Fruit fly (Drosophila melanogaster) whole organism, embryonic: ENCODE data around the gene CG46311.

ENCODE experiments used
- ATbp ChIP-seq: fragments of 200-800 bp; sonication (Bioruptor generic); optimal IDR thresholded peaks from 2 replicates; lab custom pipeline; 2017; ENCODE audit warnings: missing biosample characterization, mild to moderate bottlenecking, missing genetic modification characterization, missing genetic modification reagents
- Asciz ChIP-seq: fragments of 200-800 bp; sonication (Bioruptor generic); optimal IDR thresholded peaks from 2 replicates; lab custom pipeline; 2017; ENCODE audit warnings: missing biosample characterization, mild to moderate bottlenecking, missing genetic modification characterization, missing genetic modification reagents
- Atf6 ChIP-seq: fragments of 200-800 bp; sonication (Bioruptor generic); IDR thresholded peaks from 2 replicates; pipeline ENCODE4 v1.3.6; 2022; ENCODE audit warnings: missing biosample characterization, missing genetic modification characterization
- B-H2 ChIP-seq: fragments of 200-800 bp; sonication (Bioruptor generic); optimal IDR thresholded peaks from 2 replicates; lab custom pipeline; 2018; ENCODE audit warnings: missing biosample characterization, mild to moderate bottlenecking, missing genetic modification characterization
- Bdp1 ChIP-seq: fragments of 200-800 bp; sonication (Bioruptor generic); optimal IDR thresholded peaks from 3 replicates; lab custom pipeline; 2016; ENCODE audit warnings: missing biosample characterization, missing genetic modification characterization
- BtbVII ChIP-seq: fragments of 200-800 bp; sonication (Bioruptor generic); optimal IDR thresholded peaks from 3 replicates; lab custom pipeline; 2017; ENCODE audit warnings: missing biosample characterization, mild to moderate bottlenecking, missing genetic modification characterization
- CG12219 ChIP-seq: fragments of 200-800 bp; sonication (Bioruptor generic); optimal IDR thresholded peaks from 3 replicates; lab custom pipeline; 2018; ENCODE audit warnings: missing biosample characterization, mild to moderate bottlenecking, missing genetic modification characterization
- CG15269 ChIP-seq: fragments of 200-800 bp; sonication (Bioruptor generic); optimal IDR thresholded peaks from 2 replicates; lab custom pipeline; 2018; ENCODE audit warnings: missing biosample characterization, mild to moderate bottlenecking, missing genetic modification characterization, moderate library complexity
- CG16863 ChIP-seq: fragments of 200-800 bp; sonication (Bioruptor generic); optimal IDR thresholded peaks from 3 replicates; lab custom pipeline; 2016; ENCODE audit warnings: missing biosample characterization, missing genetic modification characterization
- CG32772 ChIP-seq: fragments of 200-800 bp; sonication (Bioruptor generic); IDR thresholded peaks from 2 replicates; pipeline ENCODE4 v1.3.6; 2022; ENCODE audit warnings: missing biosample characterization, missing genetic modification characterization
- CG3407 ChIP-seq: fragments of 200-800 bp; sonication (Bioruptor generic); optimal IDR thresholded peaks from 2 replicates; lab custom pipeline; 2018; ENCODE audit warnings: missing biosample characterization, mild to moderate bottlenecking, missing genetic modification characterization
- CG34422 ChIP-seq: fragments of 200-800 bp; sonication (Bioruptor generic); IDR thresholded peaks from 3 replicates; pipeline ENCODE4 v1.3.6; 2022; ENCODE audit warnings: missing biosample characterization, missing genetic modification characterization
- CG4328 ChIP-seq: fragments of 200-800 bp; sonication (Bioruptor generic); optimal IDR thresholded peaks from 3 replicates; lab custom pipeline; 2017; ENCODE audit warnings: missing biosample characterization, missing genetic modification reagents, missing genetic modification characterization
- CG4424 ChIP-seq: fragments of 200-800 bp; sonication (Bioruptor generic); optimal IDR thresholded peaks from 3 replicates; lab custom pipeline; 2016; ENCODE audit warnings: missing biosample characterization, missing genetic modification characterization
- CG6813 ChIP-seq: fragments of 200-800 bp; sonication (Bioruptor generic); optimal IDR thresholded peaks from 2 replicates; lab custom pipeline; 2017; ENCODE audit warnings: missing biosample characterization, missing genetic modification characterization, mild to moderate bottlenecking, moderate library complexity, missing genetic modification reagents
- Camta ChIP-seq: fragments of 200-800 bp; sonication (Bioruptor generic); optimal IDR thresholded peaks from 2 replicates; lab custom pipeline; 2016; ENCODE audit warnings: missing biosample characterization, missing genetic modification characterization
- D19B ChIP-seq: fragments of 200-800 bp; sonication (Bioruptor generic); optimal IDR thresholded peaks from 2 replicates; lab custom pipeline; 2017; ENCODE audit warnings: missing biosample characterization, mild to moderate bottlenecking, missing genetic modification characterization
- Doc2 ChIP-seq: fragments of 200-800 bp; sonication (Bioruptor generic); IDR thresholded peaks from 2 replicates; pipeline ENCODE4 v1.3.6; 2022; ENCODE audit warnings: missing biosample characterization, missing genetic modification characterization
- Eip74EF ChIP-seq, 2 experiments: fragments of 200-800 bp in 1 of 2; fragments of >200 bp in 1 of 2; sonication (Bioruptor generic) in 1 of 2; optimal IDR thresholded peaks; 2 replicates each; lab custom pipeline; 2017 to 2019; ENCODE audit warnings: missing biosample characterization in 2 of 2, missing genetic modification characterization in 2 of 2, mild to moderate bottlenecking in 1 of 2, moderate library complexity in 1 of 2
- Fer3 ChIP-seq: fragments of 200-800 bp; sonication (Bioruptor generic); optimal IDR thresholded peaks from 2 replicates; lab custom pipeline; 2018; ENCODE audit warnings: missing biosample characterization, mild to moderate bottlenecking, missing genetic modification characterization, moderate library complexity
- Gsc ChIP-seq: fragments of 200-800 bp; sonication (Bioruptor generic); IDR thresholded peaks from 2 replicates; pipeline ENCODE4 v1.3.6; 2022; ENCODE audit warnings: missing biosample characterization, missing genetic modification characterization
- HHEX ChIP-seq: fragments of 200-800 bp; sonication (Bioruptor generic); optimal IDR thresholded peaks from 3 replicates; lab custom pipeline; 2017; ENCODE audit warnings: missing biosample characterization, mild to moderate bottlenecking, missing genetic modification characterization, missing genetic modification reagents
- HmgD ChIP-seq: fragments of 200-800 bp; sonication (Bioruptor generic); optimal IDR thresholded peaks from 3 replicates; lab custom pipeline; 2016; ENCODE audit warnings: missing biosample characterization, missing genetic modification characterization
- Hmr ChIP-seq: fragments of 200-800 bp; sonication (Bioruptor generic); optimal IDR thresholded peaks from 3 replicates; lab custom pipeline; 2017; ENCODE audit warnings: mild to moderate bottlenecking, missing biosample characterization, missing genetic modification reagents, missing genetic modification characterization
- Lhr ChIP-seq: fragments of 200-800 bp; sonication (Bioruptor generic); optimal IDR thresholded peaks from 3 replicates; lab custom pipeline; 2017; ENCODE audit warnings: mild to moderate bottlenecking, missing biosample characterization, missing genetic modification reagents, missing genetic modification characterization
- Opbp ChIP-seq: fragments of 200-800 bp; sonication (Bioruptor generic); IDR thresholded peaks from 3 replicates; pipeline ENCODE4 v1.3.6; 2022; ENCODE audit warnings: missing biosample characterization, missing genetic modification characterization; ENCODE audit not compliant: partially characterized antibody
- ac ChIP-seq: fragments of 200-800 bp; sonication (Bioruptor generic); optimal IDR thresholded peaks from 3 replicates; lab custom pipeline; 2017; ENCODE audit warnings: missing biosample characterization, mild to moderate bottlenecking, missing genetic modification characterization
- ci ChIP-seq: fragments of 200-800 bp; sonication (Bioruptor generic); IDR thresholded peaks from 3 replicates; pipeline ENCODE4 v1.3.6; 2022; ENCODE audit warnings: missing biosample characterization, missing genetic modification characterization
- da ChIP-seq: fragments of 200-800 bp; sonication (Bioruptor generic); optimal IDR thresholded peaks from 2 replicates; lab custom pipeline; 2016; ENCODE audit warnings: missing biosample characterization, missing genetic modification characterization
- danr ChIP-seq: fragments of 200-800 bp; sonication (Bioruptor generic); IDR thresholded peaks from 2 replicates; pipeline ENCODE4 v1.3.6; 2022; ENCODE audit warnings: missing biosample characterization, missing genetic modification characterization
- dmrt99B ChIP-seq: fragments of 200-800 bp; sonication (Bioruptor generic); optimal IDR thresholded peaks from 2 replicates; lab custom pipeline; 2018; ENCODE audit warnings: missing biosample characterization, mild to moderate bottlenecking, missing genetic modification characterization, moderate library complexity
- dysf ChIP-seq: fragments of 200-800 bp; sonication (Bioruptor generic); IDR thresholded peaks from 3 replicates; pipeline ENCODE4 v1.3.6; 2022; ENCODE audit warnings: missing biosample characterization, missing genetic modification characterization
- esg ChIP-seq: fragments of 200-800 bp; sonication (Bioruptor generic); conservative IDR thresholded peaks from 2 replicates; pipeline ENCODE4 v1.3.6; 2022; ENCODE audit warnings: missing biosample characterization, missing genetic modification characterization
- fd3F ChIP-seq: fragments of 200-800 bp; sonication (Bioruptor generic); optimal IDR thresholded peaks from 2 replicates; lab custom pipeline; 2018; ENCODE audit warnings: missing biosample characterization, mild to moderate bottlenecking, missing genetic modification characterization, moderate library complexity
- fd64A ChIP-seq: fragments of 200-800 bp; sonication (Bioruptor generic); optimal IDR thresholded peaks from 3 replicates; lab custom pipeline; 2018; ENCODE audit warnings: missing biosample characterization, mild to moderate bottlenecking, missing genetic modification characterization
- fd96Cb ChIP-seq: fragments of 200-800 bp; sonication (Bioruptor generic); optimal IDR thresholded peaks from 2 replicates; lab custom pipeline; 2018; ENCODE audit warnings: missing biosample characterization, mild to moderate bottlenecking, missing genetic modification characterization, moderate library complexity
- gcm2 ChIP-seq: fragments of 200-800 bp; sonication (Bioruptor generic); optimal IDR thresholded peaks from 2 replicates; lab custom pipeline; 2016; ENCODE audit warnings: missing biosample characterization, missing genetic modification characterization
- gem ChIP-seq: fragments of 200-800 bp; sonication (Bioruptor generic); optimal IDR thresholded peaks from 2 replicates; lab custom pipeline; 2019; ENCODE audit warnings: missing biosample characterization, mild to moderate bottlenecking, missing genetic modification characterization, moderate library complexity
- hbn ChIP-seq: fragments of 200-800 bp; sonication (Bioruptor generic); IDR thresholded peaks from 2 replicates; pipeline ENCODE4 v1.3.6; 2022; ENCODE audit warnings: missing biosample characterization, missing genetic modification characterization; ENCODE audit not compliant: partially characterized antibody
- mld ChIP-seq: fragments of 200-800 bp; sonication (Bioruptor generic); IDR thresholded peaks from 3 replicates; pipeline ENCODE4 v1.3.6; 2022; ENCODE audit warnings: missing biosample characterization, missing genetic modification characterization; ENCODE audit not compliant: partially characterized antibody
- scrt ChIP-seq: fragments of 200-800 bp; sonication (Bioruptor generic); optimal IDR thresholded peaks from 2 replicates; lab custom pipeline; 2018; ENCODE audit warnings: missing biosample characterization, mild to moderate bottlenecking, missing genetic modification characterization, moderate library complexity
- sim ChIP-seq: fragments of 200-800 bp; sonication (Bioruptor generic); IDR thresholded peaks from 2 replicates; pipeline ENCODE4 v1.3.6; 2022; ENCODE audit warnings: missing biosample characterization, missing genetic modification characterization
- slbo ChIP-seq: fragments of 200-800 bp; sonication (Bioruptor generic); IDR thresholded peaks from 2 replicates; pipeline ENCODE4 v1.3.6; 2022; ENCODE audit warnings: missing biosample characterization, missing genetic modification characterization
- sqz ChIP-seq: fragments of 200-800 bp; sonication (Bioruptor generic); optimal IDR thresholded peaks from 3 replicates; lab custom pipeline; 2018; ENCODE audit warnings: missing biosample characterization, mild to moderate bottlenecking, missing genetic modification characterization
- wek ChIP-seq: fragments of 200-800 bp; sonication (Bioruptor generic); optimal IDR thresholded peaks from 3 replicates; lab custom pipeline; 2018; ENCODE audit warnings: missing biosample characterization, mild to moderate bottlenecking, missing genetic modification characterization, moderate library complexity

CG46311 gene

DNA sequence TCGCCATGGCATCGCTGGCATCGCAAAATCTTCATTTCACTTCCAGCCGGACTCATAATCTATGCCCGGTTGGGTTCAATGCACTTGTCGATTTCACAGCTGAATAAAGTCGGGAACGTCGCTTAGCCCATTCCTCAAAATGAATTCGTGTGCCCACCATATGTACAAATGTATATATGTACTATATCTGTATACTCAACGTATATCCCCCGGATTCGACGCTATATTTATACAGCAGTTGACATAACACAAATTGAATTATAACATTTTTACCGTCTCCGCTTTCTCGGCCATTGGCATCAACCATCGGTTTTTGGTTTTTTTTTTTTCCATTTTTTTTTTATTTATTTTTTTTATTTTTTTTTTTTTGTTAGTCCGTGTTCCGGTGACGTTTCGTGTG lies 6.6 kb downstream of the CG46311 start (continued):
- TF ChIP-seq CG4328 (GFP tag; lab: Kevin White, UChicago), result peak; percentile 39
- peak; percentile 33 for TF ChIP-seq HHEX (GFP tag; lab: Kevin White, UChicago)
- no peak for TF ChIP-seq Camta
- peak; percentile 14 for TF ChIP-seq Asciz
- TF ChIP-seq HmgD (GFP tag; lab: Kevin White, UChicago), result no peak
- TF ChIP-seq gcm2 (GFP tag; lab: Kevin White, UChicago), result no peak
- no peak for TF ChIP-seq Atf6 (GFP tag; lab: Robert Waterston, UW)
- no peak for TF ChIP-seq sim
- peak; percentile 20 for TF ChIP-seq sqz (GFP tag; lab: Kevin White, UChicago)
- no peak for TF ChIP-seq hbn (GFP tag; lab: Robert Waterston, UW)
- no peak for TF ChIP-seq esg (GFP tag; lab: Robert Waterston, UW)
- TF ChIP-seq fd3F, result peak; percentile 10
- TF ChIP-seq ci (GFP tag; lab: Robert Waterston, UW), result no peak
- peak; percentile 14 for TF ChIP-seq fd64A
- TF ChIP-seq wek (GFP tag; lab: Kevin White, UChicago), result peak; percentile 30
- TF ChIP-seq danr, result no peak
- TF ChIP-seq fd96Cb (tag; lab: Kevin White, UChicago), result no peak
- no peak for TF ChIP-seq slbo (GFP tag; lab: Robert Waterston, UW)
- no peak for TF ChIP-seq D19B (GFP tag; lab: Kevin White, UChicago)
- TF ChIP-seq mld (GFP tag; lab: Robert Waterston, UW), result no peak
- no peak for TF ChIP-seq da (GFP tag; lab: Kevin White, UChicago)
- TF ChIP-seq CG34422 (GFP tag; lab: Robert Waterston, UW), result no peak
- peak; percentile 1 for TF ChIP-seq scrt
- TF ChIP-seq Gsc (GFP tag; lab: Robert Waterston, UW), result no peak
- no peak for TF ChIP-seq Doc2
- 0 out of 3 replicates have a peak, but pooled peaks have one; percentile 28 for TF ChIP-seq dysf (GFP tag; lab: Robert Waterston, UW)
- TF ChIP-seq ac (GFP tag; lab: Kevin White, UChicago), result no peak
- peak; percentile 52 for TF ChIP-seq Hmr (GFP tag; lab: Kevin White, UChicago)
- peak; percentile 32 for TF ChIP-seq BtbVII (GFP tag; lab: Kevin White, UChicago)
- TF ChIP-seq dmrt99B (tag; lab: Kevin White, UChicago), result no peak
- no peak for TF ChIP-seq Eip74EF (GFP tag; optimal IDR thresholded peaks at IDR 0.05; lab: Kevin White, UChicago)
- no peak for TF ChIP-seq CG15269 (tag; lab: Kevin White, UChicago)
- no peak for TF ChIP-seq Opbp (GFP tag; lab: Robert Waterston, UW)
- TF ChIP-seq CG12219 (GFP tag; lab: Kevin White, UChicago), result no peak
- TF ChIP-seq CG16863, result no peak
- TF ChIP-seq ATbp (GFP tag; lab: Kevin White, UChicago), result peak; percentile 70
- peak; percentile 0 for TF ChIP-seq CG4424 (GFP tag; lab: Kevin White, UChicago)
- peak; percentile 29 for TF ChIP-seq Fer3
- TF ChIP-seq CG3407 (GFP tag; lab: Kevin White, UChicago), result peak; percentile 0
- TF ChIP-seq Lhr (GFP tag; lab: Kevin White, UChicago), result no peak
- TF ChIP-seq gem (tag; lab: Kevin White, UChicago), result peak; percentile 18
- peak; percentile 58 for TF ChIP-seq CG6813 (GFP tag; lab: Kevin White, UChicago)
- peak; percentile 15 for TF ChIP-seq B-H2 (GFP tag; lab: Kevin White, UChicago)
- peak; percentile 1 for TF ChIP-seq Bdp1 (GFP tag; lab: Kevin White, UChicago)
- TF ChIP-seq CG32772, result no peak
